Worm (Caenorhabditis elegans): Measurements from ENCODE around the gene EEED8.4.
A peak's percentile ranks its signal among the peaks of the same experiment; 100 is the strongest.

EEED8.4 gene

ce11 chrII:5408924-5409323 lies at the start of gene EEED8.4, which contains the start of gene EEED8.12:
Gene EEED8.4, plus strand, starts transcription at chrII:5409319.
Gene EEED8.12, minus strand, starts transcription at chrII:5409024.
- TF ChIP-seq ama-1 (optimal IDR thresholded peaks at IDR 0.05): no peak
- no peak for TF ChIP-seq B0310.2 (tag; optimal IDR thresholded peaks at IDR 0.05)
- TF ChIP-seq hmbx-1 (tag; optimal IDR thresholded peaks at IDR 0.05): no peak
- TF ChIP-seq tbx-37 (GFP tag; conservative IDR thresholded peaks at IDR 0.05): no peak
- TF ChIP-seq ceh-36 (tag; optimal IDR thresholded peaks at IDR 0.05): no peak
- no peak for TF ChIP-seq flt-1 (GFP tag; IDR thresholded peaks at IDR 0.05)
- TF ChIP-seq tra-4 (tag; optimal IDR thresholded peaks at IDR 0.05): no peak
- TF ChIP-seq hnd-1 (tag; optimal IDR thresholded peaks at IDR 0.05): no peak
- TF ChIP-seq tbx-11 (GFP tag; IDR thresholded peaks at IDR 0.05): no peak

- TF ChIP-seq ama-1 (optimal IDR thresholded peaks at IDR 0.05) (no peak), ceh-13 (GFP tag; optimal IDR thresholded peaks at IDR 0.05) (no peak), tbx-37 (GFP tag; conservative IDR thresholded peaks at IDR 0.05) (no peak), hmbx-1 (tag; optimal IDR thresholded peaks at IDR 0.05) (no peak), hmg-4 (GFP tag; optimal IDR thresholded peaks at IDR 0.05) (no peak), F13C5.2 (tag; optimal IDR thresholded peaks at IDR 0.05) (no peak), flt-1 (GFP tag; IDR thresholded peaks at IDR 0.05) (no peak), ceh-36 (tag; optimal IDR thresholded peaks at IDR 0.05) (no peak), ets-7 (tag; optimal IDR thresholded peaks at IDR 0.05) (no peak)
Observed at ce11 chrII:5364516-5364915, 44.6 kb upstream of the EEED8.4 start.

- TF ChIP-seq ama-1 (optimal IDR thresholded peaks at IDR 0.05): no peak
- no peak for TF ChIP-seq tbx-11 (GFP tag; IDR thresholded peaks at IDR 0.05)
Observed at ce11 chrII:5365645-5366044, 43.5 kb upstream of the EEED8.4 start, which contains the start of gene F09E5.16. Gene F09E5.16, minus strand, starts transcription at chrII:5365745.

- no peak for TF ChIP-seq ets-7 (tag; optimal IDR thresholded peaks at IDR 0.05)
- no peak for TF ChIP-seq tra-4 (tag; optimal IDR thresholded peaks at IDR 0.05)
- no peak for TF ChIP-seq ceh-36 (tag; optimal IDR thresholded peaks at IDR 0.05)
- TF ChIP-seq ceh-13 (GFP tag; optimal IDR thresholded peaks at IDR 0.05): no peak
- no peak for TF ChIP-seq tbx-11 (GFP tag; IDR thresholded peaks at IDR 0.05)
- no peak for TF ChIP-seq ama-1 (optimal IDR thresholded peaks at IDR 0.05)
- TF ChIP-seq hmg-4 (GFP tag; optimal IDR thresholded peaks at IDR 0.05): no peak
- TF ChIP-seq hnd-1 (tag; optimal IDR thresholded peaks at IDR 0.05): no peak
- TF ChIP-seq F13C5.2 (tag; optimal IDR thresholded peaks at IDR 0.05): no peak
- no peak for TF ChIP-seq aly-1 (tag; optimal IDR thresholded peaks at IDR 0.05)
- TF ChIP-seq sea-1 (GFP tag; conservative IDR thresholded peaks at IDR 0.05): no peak
- TF ChIP-seq B0310.2 (tag; optimal IDR thresholded peaks at IDR 0.05): no peak
- TF ChIP-seq tbx-37 (GFP tag; conservative IDR thresholded peaks at IDR 0.05): no peak
- TF ChIP-seq hmbx-1 (tag; optimal IDR thresholded peaks at IDR 0.05): no peak
Observed at ce11 chrII:5370641-5371040, 38.5 kb upstream of the EEED8.4 start, which contains the start of gene F09E5.12. Gene F09E5.12, minus strand, starts transcription at chrII:5370741.

- no peak for TF ChIP-seq tbx-11 (GFP tag; IDR thresholded peaks at IDR 0.05)
- 0 out of 2 replicates have a peak, but pooled peaks have one; percentile 54 for TF ChIP-seq flt-1 (GFP tag; IDR thresholded peaks at IDR 0.05)
- TF ChIP-seq ama-1 (optimal IDR thresholded peaks at IDR 0.05): no peak
- TF ChIP-seq sea-1 (GFP tag; conservative IDR thresholded peaks at IDR 0.05): no peak
- peak; percentile 36 for TF ChIP-seq F13C5.2 (tag; optimal IDR thresholded peaks at IDR 0.05)
- 0 out of 2 replicates have a peak, but pooled peaks have one; percentile 27 for TF ChIP-seq tbx-37 (GFP tag; conservative IDR thresholded peaks at IDR 0.05)
- peak; percentile 20 for TF ChIP-seq hmg-4 (GFP tag; optimal IDR thresholded peaks at IDR 0.05)
- TF ChIP-seq ceh-13 (GFP tag; optimal IDR thresholded peaks at IDR 0.05): no peak
Observed at ce11 chrII:5373275-5374047, 35.7 kb upstream of the EEED8.4 start, which contains the start of the genes agt-2 and F09E5.3. Gene agt-2, minus strand, starts transcription at chrII:5373827. Gene F09E5.3, plus strand, starts transcription at chrII:5373997.

- TF ChIP-seq F13C5.2 (tag; optimal IDR thresholded peaks at IDR 0.05) (no peak), pes-1 (GFP tag; IDR thresholded peaks at IDR 0.05) (no peak), tbx-11 (GFP tag; IDR thresholded peaks at IDR 0.05) (no peak), hmbx-1 (tag; optimal IDR thresholded peaks at IDR 0.05) (no peak), hmg-4 (GFP tag; optimal IDR thresholded peaks at IDR 0.05) (no peak), hnd-1 (tag; optimal IDR thresholded peaks at IDR 0.05) (no peak), ama-1 (optimal IDR thresholded peaks at IDR 0.05) (no peak)
Observed at ce11 chrII:5374967-5375366, 34.2 kb upstream of the EEED8.4 start, which contains the start of gene algn-2. Gene algn-2, plus strand, starts transcription at chrII:5375267.

ce11 chrII:5377467-5378238 lies 31.5 kb upstream of the EEED8.4 start, which contains the start of gene prdx-2:
Gene prdx-2, plus strand, starts transcription at chrII:5378195.
- no peak for TF ChIP-seq ceh-13 (GFP tag; optimal IDR thresholded peaks at IDR 0.05)

ce11 chrII:5378239-5378521 lies 30.9 kb upstream of the EEED8.4 start:
- TF ChIP-seq hmbx-1 (tag; optimal IDR thresholded peaks at IDR 0.05) (no peak), pes-1 (GFP tag; IDR thresholded peaks at IDR 0.05) (no peak), ets-7 (tag; optimal IDR thresholded peaks at IDR 0.05) (no peak), flt-1 (GFP tag; IDR thresholded peaks at IDR 0.05) (no peak)
